Worm (Caenorhabditis elegans): ENCODE measurements around the gene irld-51.

DNA sequence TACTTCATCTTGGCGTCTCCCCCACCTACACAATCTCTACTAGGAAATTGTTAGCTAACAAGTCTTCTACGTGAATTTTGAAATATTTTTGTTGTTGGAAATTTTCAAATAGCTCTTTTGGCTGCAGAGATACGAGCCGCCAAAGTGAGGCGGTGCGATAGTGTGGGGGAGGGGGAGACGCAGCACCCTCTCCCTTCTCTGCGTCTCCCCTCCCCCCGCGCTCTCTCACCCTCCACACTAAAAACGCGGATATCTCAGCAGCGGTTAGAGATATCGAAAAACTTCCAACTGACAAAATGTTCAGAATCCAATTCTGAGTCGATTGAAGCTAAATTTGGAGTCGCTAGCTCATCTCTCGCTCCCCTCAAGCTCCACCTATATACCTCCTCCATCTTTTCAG lies 27.5 kb downstream of the irld-51 start:
- TF ChIP-seq unc-39 (tag; optimal IDR thresholded peaks at IDR 0.05): no peak
- TF ChIP-seq fkh-10 (GFP tag; optimal IDR thresholded peaks at IDR 0.05): no peak
- TF ChIP-seq pha-4 (GFP tag; IDR thresholded peaks at IDR 0.05): no peak; the same call in 1 of the 2 replicates
- no peak for TF ChIP-seq pha-4 (tag; optimal IDR thresholded peaks at IDR 0.05)
- no peak for TF ChIP-seq zip-2 (tag; optimal IDR thresholded peaks at IDR 0.05)
- no peak for TF ChIP-seq T26A8.4 (GFP tag; IDR thresholded peaks at IDR 0.05)
